Worm (Caenorhabditis elegans) whole organism, L4 larva: ENCODE results near the gene gfat-1.

ENCODE experiments used
- F44E2.7 ChIP-seq: fragments of 200-800 bp; sonication (Bioruptor generic); IDR thresholded peaks from 2 replicates; pipeline ENCODE4 v2.1.2; 2022; ENCODE audit warnings: missing genetic modification characterization, missing compliant biosample characterization
- R02D3.7 ChIP-seq: fragments of 150-350 bp; sonication (generic microtip); optimal IDR thresholded peaks from 3 replicates; lab custom pipeline; 2014; ENCODE audit warnings: missing biosample characterization, missing genetic modification characterization
- T26A8.4 ChIP-seq: fragments of 200-800 bp; sonication (Bioruptor generic); IDR thresholded peaks from 2 replicates; pipeline ENCODE4 v1.3.6; 2022; ENCODE audit warnings: missing genetic modification characterization, missing compliant biosample characterization
- Y5F2A.4 ChIP-seq: fragments of 200-800 bp; sonication (Bioruptor generic); optimal IDR thresholded peaks from 2 replicates; lab custom pipeline; 2018; ENCODE audit warnings: mild to moderate bottlenecking, missing genetic modification characterization, missing compliant biosample characterization
- Y75B8A.6 ChIP-seq: fragments of 200-800 bp; sonication (Bioruptor generic); IDR thresholded peaks from 2 replicates; pipeline ENCODE4 v1.3.6; 2022; ENCODE audit warnings: missing genetic modification reagents, missing genetic modification characterization, missing compliant biosample characterization
- ZK337.2 ChIP-seq: fragments of 200-800 bp; sonication (Bioruptor generic); IDR thresholded peaks from 2 replicates; pipeline ENCODE4 v1.3.6; 2022; ENCODE audit warnings: missing genetic modification reagents, missing genetic modification characterization, missing compliant biosample characterization
- aha-1 ChIP-seq: fragments of 150-350 bp; peaks from one replicate; lab custom pipeline; 2014; ENCODE audit warnings: missing biosample characterization, missing genetic modification characterization
- ceh-28 ChIP-seq: fragments of 150-350 bp; optimal IDR thresholded peaks from 2 replicates; lab custom pipeline; 2014; ENCODE audit warnings: missing biosample characterization, missing genetic modification reagents, missing genetic modification characterization
- cey-2 ChIP-seq: sonication (generic microtip); optimal IDR thresholded peaks from 3 replicates; lab custom pipeline; 2017; ENCODE audit warnings: missing genetic modification characterization, mild to moderate bottlenecking, missing compliant biosample characterization, antibody characterized with exemption, borderline replicate concordance; ENCODE audit not compliant: insufficient read depth
- daf-16 ChIP-seq, 3 experiments: sonication (generic microtip); optimal IDR thresholded peaks; 2 replicates each; lab custom pipeline; 2016 to 2017; ENCODE audit warnings: missing genetic modification characterization in 3 of 3, missing genetic modification reagents in 3 of 3, mild to moderate bottlenecking in 2 of 3, missing compliant biosample characterization in 2 of 3, missing biosample characterization in 1 of 3, moderate library complexity in 1 of 3
- daf-19 ChIP-seq: fragments of 200-800 bp; sonication (Bioruptor generic); conservative IDR thresholded peaks from 2 replicates; pipeline ENCODE4 v1.3.6; 2022; ENCODE audit warnings: missing genetic modification characterization, missing compliant biosample characterization
- daf-8 ChIP-seq: fragments of 200-800 bp; sonication (Bioruptor generic); IDR thresholded peaks from 2 replicates; pipeline ENCODE4 v1.3.6; 2022; ENCODE audit warnings: missing genetic modification characterization, missing compliant biosample characterization
- dmd-6 ChIP-seq: fragments of 200-800 bp; sonication (Bioruptor generic); IDR thresholded peaks from 2 replicates; pipeline ENCODE4 v1.3.6; 2022; ENCODE audit warnings: missing genetic modification reagents, missing genetic modification characterization, missing compliant biosample characterization
- dmd-8 ChIP-seq: fragments of 200-800 bp; sonication (Bioruptor generic); IDR thresholded peaks from 2 replicates; pipeline ENCODE4 v1.3.6; 2022; ENCODE audit warnings: missing genetic modification characterization, missing compliant biosample characterization
- dve-1 ChIP-seq: sonication (generic microtip); optimal IDR thresholded peaks from 2 replicates; lab custom pipeline; 2017; ENCODE audit warnings: antibody characterized with exemption, mild to moderate bottlenecking, missing genetic modification characterization, missing compliant biosample characterization; ENCODE audit not compliant: insufficient read depth
- fkh-10 ChIP-seq: fragments of 150-350 bp; optimal IDR thresholded peaks from 2 replicates; lab custom pipeline; 2014; ENCODE audit warnings: missing biosample characterization, missing genetic modification reagents, missing genetic modification characterization
- fos-1 ChIP-seq: fragments of 150-350 bp; optimal IDR thresholded peaks from 2 replicates; lab custom pipeline; 2014; ENCODE audit warnings: missing biosample characterization, missing genetic modification characterization
- hif-1 ChIP-seq, 2 experiments: sonication (generic microtip); optimal IDR thresholded peaks; 2 replicates each; lab custom pipeline; 2016 to 2017; ENCODE audit warnings: missing compliant biosample characterization in 2 of 2, missing genetic modification characterization in 2 of 2, missing genetic modification reagents in 2 of 2, missing genotype in 2 of 2, mild to moderate bottlenecking in 1 of 2
- hlh-11 ChIP-seq: fragments of 200-800 bp; sonication (Bioruptor generic); optimal IDR thresholded peaks from 2 replicates; lab custom pipeline; 2018; ENCODE audit warnings: mild to moderate bottlenecking, missing genetic modification characterization, missing compliant biosample characterization
- hlh-30 ChIP-seq: sonication (generic microtip); optimal IDR thresholded peaks from 2 replicates; lab custom pipeline; 2017; ENCODE audit warnings: antibody characterized with exemption, mild to moderate bottlenecking, missing genetic modification characterization, missing compliant biosample characterization; ENCODE audit not compliant: insufficient read depth
- hmg-1.1 ChIP-seq: fragments of 200-800 bp; sonication (Bioruptor generic); IDR thresholded peaks from 2 replicates; pipeline ENCODE4 v1.3.6; 2022; ENCODE audit warnings: missing genetic modification reagents, missing genetic modification characterization, missing compliant biosample characterization
- jun-1 ChIP-seq: fragments of 150-350 bp; optimal IDR thresholded peaks from 2 replicates; lab custom pipeline; 2014; ENCODE audit warnings: missing biosample characterization, missing genetic modification reagents, missing genetic modification characterization
- lim-7 ChIP-seq: fragments of 200-800 bp; sonication (Bioruptor generic); IDR thresholded peaks from 2 replicates; pipeline ENCODE4 v1.3.6; 2022; ENCODE audit warnings: missing genetic modification characterization, missing compliant biosample characterization
- lin-29 ChIP-seq: fragments of 200-800 bp; sonication (Bioruptor generic); IDR thresholded peaks from 2 replicates; pipeline ENCODE4 v1.3.6; 2022; ENCODE audit warnings: missing genetic modification reagents, missing genetic modification characterization, missing compliant biosample characterization
- lir-3 ChIP-seq: sonication (generic microtip); optimal IDR thresholded peaks from 2 replicates; lab custom pipeline; 2016; ENCODE audit warnings: mild to moderate bottlenecking, missing genetic modification characterization, missing compliant biosample characterization
- lsy-2 ChIP-seq, 2 experiments: fragments of 150-350 bp in 1 of 2; sonication (generic microtip) in 1 of 2; optimal IDR thresholded peaks; 2 replicates each; lab custom pipeline; 2014 to 2017; ENCODE audit warnings: missing biosample characterization in 2 of 2, missing genetic modification characterization in 2 of 2
- mdl-1 ChIP-seq, 2 experiments: fragments of 150-350 bp in 1 of 2; sonication (generic microtip) in 1 of 2; optimal IDR thresholded peaks; 2 replicates each; lab custom pipeline; 2014 to 2017; ENCODE audit warnings: missing biosample characterization in 2 of 2, missing genetic modification characterization in 2 of 2
- mep-1 ChIP-seq: fragments of 150-350 bp; sonication (generic microtip); optimal IDR thresholded peaks from 3 replicates; lab custom pipeline; 2014; ENCODE audit warnings: missing biosample characterization, missing genetic modification characterization
- mxl-3 ChIP-seq: fragments of 200-800 bp; sonication (Bioruptor generic); optimal IDR thresholded peaks from 2 replicates; lab custom pipeline; 2018; ENCODE audit warnings: mild to moderate bottlenecking, missing genetic modification characterization, missing compliant biosample characterization
- nhr-10 ChIP-seq: fragments of 150-350 bp; optimal IDR thresholded peaks from 2 replicates; lab custom pipeline; 2014; ENCODE audit warnings: missing biosample characterization, missing genetic modification characterization
- nhr-102 ChIP-seq: sonication (generic microtip); optimal IDR thresholded peaks from 2 replicates; lab custom pipeline; 2016; ENCODE audit warnings: mild to moderate bottlenecking, missing genetic modification characterization, moderate library complexity, missing compliant biosample characterization
- nhr-237 ChIP-seq: sonication (generic microtip); optimal IDR thresholded peaks from 2 replicates; lab custom pipeline; 2017; ENCODE audit warnings: missing biosample characterization, missing genetic modification characterization
- nhr-28 ChIP-seq: fragments of 150-350 bp; optimal IDR thresholded peaks from 2 replicates; lab custom pipeline; 2014; ENCODE audit warnings: missing biosample characterization, missing genetic modification characterization
- nhr-41 ChIP-seq: fragments of 200-800 bp; sonication (Bioruptor generic); IDR thresholded peaks from 2 replicates; pipeline ENCODE4 v1.3.6; 2022; ENCODE audit warnings: missing genetic modification reagents, missing genetic modification characterization, missing compliant biosample characterization
- php-3 ChIP-seq: fragments of 200-800 bp; sonication (Bioruptor generic); IDR thresholded peaks from 2 replicates; pipeline ENCODE4 v1.3.6; 2022; ENCODE audit warnings: missing genetic modification reagents, missing genetic modification characterization, missing compliant biosample characterization
- sdz-12 ChIP-seq: fragments of 200-800 bp; sonication (Bioruptor generic); optimal IDR thresholded peaks from 2 replicates; lab custom pipeline; 2018; ENCODE audit warnings: mild to moderate bottlenecking, missing genetic modification characterization, missing compliant biosample characterization
- set-16 ChIP-seq: fragments of 200-800 bp; sonication (Bioruptor generic); IDR thresholded peaks from 2 replicates; pipeline ENCODE4 v1.3.6; 2022; ENCODE audit warnings: missing genetic modification reagents, missing genetic modification characterization, missing compliant biosample characterization
- skn-1 ChIP-seq: fragments of 150-350 bp; optimal IDR thresholded peaks from 2 replicates; lab custom pipeline; 2014; ENCODE audit warnings: missing biosample characterization, missing genetic modification characterization
- unc-130 ChIP-seq: sonication (generic microtip); optimal IDR thresholded peaks from 2 replicates; lab custom pipeline; 2016; ENCODE audit warnings: missing genetic modification reagents, missing genetic modification characterization, missing compliant biosample characterization
- unc-62 ChIP-seq, 3 experiments: fragments of 150-350 bp in 1 of 3; sonication (generic microtip); optimal IDR thresholded peaks in 2 of 3; peaks in 1 of 3; 1 replicate in 1 of 3; 2 replicates in 2 of 3; lab custom pipeline; 2014 to 2017; ENCODE audit warnings: missing biosample characterization in 3 of 3, missing genetic modification characterization in 3 of 3, missing genetic modification reagents in 3 of 3, missing genotype in 1 of 3
- vab-7 ChIP-seq: fragments of 200-800 bp; sonication (Bioruptor generic); IDR thresholded peaks from 2 replicates; pipeline ENCODE4 v1.3.6; 2022; ENCODE audit warnings: missing genetic modification reagents, missing genetic modification characterization, missing compliant biosample characterization
- zfp-3 ChIP-seq: fragments of 200-800 bp; sonication (Bioruptor generic); conservative IDR thresholded peaks from 2 replicates; pipeline ENCODE4 v1.3.6; 2022; ENCODE audit warnings: missing genetic modification reagents, missing genetic modification characterization, missing compliant biosample characterization
- zip-11 ChIP-seq: fragments of 200-800 bp; sonication (Bioruptor generic); IDR thresholded peaks from 2 replicates; pipeline ENCODE4 v1.3.6; 2022; ENCODE audit warnings: missing genetic modification characterization, missing compliant biosample characterization
- ztf-7 ChIP-seq: fragments of 150-350 bp; optimal IDR thresholded peaks from 2 replicates; lab custom pipeline; 2014; ENCODE audit warnings: missing biosample characterization, missing genetic modification characterization

gfat-1 gene

ce11 chrII:11614103-11614857 is 19.1 kb upstream of the gfat-1 start (continued):
- TF ChIP-seq unc-62 (GFP tag; optimal IDR thresholded peaks at IDR 0.05 in 1 of 2; lab: Kevin White, UChicago), result peak in 1 of 2 experiments; percentile 47
- TF ChIP-seq unc-62 (tag; optimal IDR thresholded peaks at IDR 0.05; lab: Kevin White, UChicago), result no peak
- peak; percentile 61 for TF ChIP-seq mep-1 (tag; lab: Kevin White, UChicago)
- no peak for TF ChIP-seq dmd-8 (GFP tag; lab: Robert Waterston, UW)
- peak; percentile 28 for TF ChIP-seq nhr-10 (tag; lab: Kevin White, UChicago)
- TF ChIP-seq nhr-102 (tag; lab: Kevin White, UChicago), result peak; percentile 57
- TF ChIP-seq mxl-3 (GFP tag; lab: Kevin White, UChicago), result no peak
- TF ChIP-seq daf-8 (GFP tag; lab: Robert Waterston, UW), result no peak
- TF ChIP-seq F44E2.7 (GFP tag; lab: Robert Waterston, UW), result no peak
- TF ChIP-seq lin-29 (GFP tag; lab: Robert Waterston, UW), result no peak
- no peak for TF ChIP-seq nhr-41 (GFP tag; lab: Robert Waterston, UW)
- no peak for TF ChIP-seq hmg-1.1 (GFP tag; lab: Robert Waterston, UW)
- no peak for TF ChIP-seq lir-3
- TF ChIP-seq ceh-28 (tag; lab: Kevin White, UChicago), result no peak
- no peak for TF ChIP-seq fkh-10 (GFP tag; lab: Kevin White, UChicago)
- no peak for TF ChIP-seq mdl-1 (tag; optimal IDR thresholded peaks at IDR 0.05; lab: Kevin White, UChicago)
- TF ChIP-seq Y5F2A.4 (GFP tag; lab: Kevin White, UChicago), result no peak
- TF ChIP-seq nhr-28, result no peak
- no peak for TF ChIP-seq sdz-12 (GFP tag; lab: Kevin White, UChicago)
- TF ChIP-seq, all 104 proteins: peak for 16

DNA sequence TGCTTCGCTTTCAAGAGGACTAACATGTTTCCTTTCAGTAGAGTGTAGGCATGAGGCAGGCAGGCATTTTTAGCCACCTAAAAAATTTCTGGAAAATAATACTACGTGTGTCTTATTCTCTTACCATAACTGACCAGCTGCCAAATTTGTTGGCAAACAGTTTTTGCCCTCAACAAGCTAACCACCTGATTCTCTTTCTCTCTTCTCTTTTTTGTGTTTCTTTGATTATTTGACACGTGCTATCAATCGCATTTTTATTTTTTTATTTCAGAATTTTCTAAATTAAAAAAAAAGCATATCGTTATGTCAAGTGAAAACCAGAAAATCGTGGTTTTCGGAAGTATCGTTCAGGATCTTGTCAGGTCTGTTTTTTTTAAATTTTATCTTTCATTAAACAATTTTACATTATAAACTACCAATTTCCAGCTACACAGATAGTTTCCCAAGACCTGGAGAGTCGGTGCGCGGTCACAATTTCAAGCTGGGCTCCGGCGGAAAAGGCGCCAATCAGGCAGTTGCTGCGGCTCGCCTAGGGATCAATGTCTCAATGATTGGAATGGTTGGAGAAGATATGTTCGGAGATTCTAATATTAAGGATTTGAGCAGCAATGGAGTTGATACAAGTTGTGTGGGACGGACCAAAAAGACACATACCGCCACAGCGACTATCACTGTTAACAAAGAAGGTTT is 17.0 kb upstream of the gfat-1 start, which contains the start of gene F07A11.5:
F07A11.5 (plus strand) TSS at position 267 of the 690 bp plus-strand sequence.
- TF ChIP-seq dmd-6 (GFP tag; lab: Robert Waterston, UW), result peak; percentile 50
- peak; percentile 2 for TF ChIP-seq dve-1 (tag; lab: Kevin White, UChicago)
- no peak for TF ChIP-seq zfp-3 (GFP tag; lab: Robert Waterston, UW)
- no peak for TF ChIP-seq daf-16 (GFP tag; optimal IDR thresholded peaks at IDR 0.05; lab: Kevin White, UChicago)
- TF ChIP-seq daf-16 (tag; optimal IDR thresholded peaks at IDR 0.05; lab: Kevin White, UChicago), result peak; percentile 57
- no peak for TF ChIP-seq zip-11 (GFP tag; lab: Robert Waterston, UW)
- no peak for TF ChIP-seq unc-130 (GFP tag; lab: Kevin White, UChicago)
- TF ChIP-seq mdl-1 (tag; optimal IDR thresholded peaks at IDR 0.05; lab: Kevin White, UChicago), result peak in 1 of 2 experiments; percentile 29
- TF ChIP-seq lim-7 (GFP tag; lab: Robert Waterston, UW), result 0 out of 2 replicates have a peak, but pooled peaks have one; percentile 51
- TF ChIP-seq mxl-3 (GFP tag; lab: Kevin White, UChicago), result peak; percentile 9
- TF ChIP-seq T26A8.4 (GFP tag; lab: Robert Waterston, UW), result no peak
- TF ChIP-seq hlh-30, result peak; percentile 52
- TF ChIP-seq R02D3.7 (tag; lab: Kevin White, UChicago), result no peak
- no peak for TF ChIP-seq hif-1 (tag; optimal IDR thresholded peaks at IDR 0.05; lab: Kevin White, UChicago)
- peak; percentile 17 for TF ChIP-seq hlh-11 (tag; lab: Kevin White, UChicago)
- no peak for TF ChIP-seq fos-1 (tag; lab: Kevin White, UChicago)
- no peak for TF ChIP-seq skn-1 (tag; lab: Kevin White, UChicago)
- no peak for TF ChIP-seq nhr-237 (tag; lab: Kevin White, UChicago)

- no peak for TF ChIP-seq hmg-1.1 (GFP tag; lab: Robert Waterston, UW)
- TF ChIP-seq cey-2 (tag; lab: Kevin White, UChicago), result no peak
- no peak for TF ChIP-seq zip-11 (GFP tag; lab: Robert Waterston, UW)
- TF ChIP-seq vab-7 (GFP tag; lab: Robert Waterston, UW), result no peak
- TF ChIP-seq Y75B8A.6 (GFP tag; lab: Robert Waterston, UW), result no peak
- TF ChIP-seq ztf-7 (tag; lab: Kevin White, UChicago), result no peak
- TF ChIP-seq set-16, result no peak
- TF ChIP-seq ZK337.2 (GFP tag; lab: Robert Waterston, UW), result no peak
- peak in 1 of 2 experiments; percentile 13 for TF ChIP-seq lsy-2 (tag; optimal IDR thresholded peaks at IDR 0.05; lab: Kevin White, UChicago)
- TF ChIP-seq mep-1 (tag; lab: Kevin White, UChicago), result peak; percentile 24
- TF ChIP-seq php-3, result no peak
- no peak for TF ChIP-seq aha-1
- no peak for TF ChIP-seq jun-1 (tag; lab: Kevin White, UChicago)
- no peak for TF ChIP-seq daf-19 (GFP tag; lab: Robert Waterston, UW)
Measured at ce11 chrII:11611462-11611861, 16.2 kb upstream of the gfat-1 start.
